Fruit fly (Drosophila melanogaster) whole organism, prepupa: Measurements from ENCODE around the gene CG13476.

ENCODE experiments used
- Blimp-1 ChIP-seq: fragments of 200-800 bp; sonication (Bioruptor generic); optimal IDR thresholded peaks from 3 replicates; lab custom pipeline; 2017; ENCODE audit warnings: missing biosample characterization, missing genetic modification characterization, mild to moderate bottlenecking, moderate library complexity, missing genetic modification reagents
- CG11294 ChIP-seq: fragments of 200-800 bp; sonication (Bioruptor generic); IDR thresholded peaks from 2 replicates; pipeline ENCODE4 v1.3.6; 2022; ENCODE audit warnings: missing biosample characterization, missing genetic modification characterization
- CG11902 ChIP-seq: fragments of 200-800 bp; sonication (Bioruptor generic); optimal IDR thresholded peaks from 3 replicates; lab custom pipeline; 2016; ENCODE audit warnings: missing biosample characterization, missing genetic modification characterization
- CG1621 ChIP-seq: fragments of 200-800 bp; sonication (Bioruptor generic); optimal IDR thresholded peaks from 3 replicates; lab custom pipeline; 2018; ENCODE audit warnings: missing biosample characterization, mild to moderate bottlenecking, missing genetic modification characterization
- CG16779 ChIP-seq: fragments of 200-800 bp; sonication (Bioruptor generic); optimal IDR thresholded peaks from 3 replicates; lab custom pipeline; 2017; ENCODE audit warnings: missing biosample characterization, mild to moderate bottlenecking, missing genetic modification characterization
- CG31627 ChIP-seq: fragments of 200-800 bp; sonication (Bioruptor generic); optimal IDR thresholded peaks from 3 replicates; lab custom pipeline; 2016; ENCODE audit warnings: missing biosample characterization, missing genetic modification characterization
- CG34406 ChIP-seq: fragments of 200-800 bp; sonication (Bioruptor generic); optimal IDR thresholded peaks from 3 replicates; lab custom pipeline; 2016; ENCODE audit warnings: missing biosample characterization, missing genetic modification characterization
- CG4318 ChIP-seq: fragments of 200-800 bp; sonication (Bioruptor generic); optimal IDR thresholded peaks from 3 replicates; lab custom pipeline; 2017; ENCODE audit warnings: missing biosample characterization, mild to moderate bottlenecking, missing genetic modification characterization
- CG6808 ChIP-seq: fragments of 200-800 bp; sonication (Bioruptor generic); optimal IDR thresholded peaks from 3 replicates; lab custom pipeline; 2017; ENCODE audit warnings: missing biosample characterization, missing genetic modification characterization, mild to moderate bottlenecking, moderate library complexity, missing genetic modification reagents
- CG9139 ChIP-seq: fragments of 200-800 bp; sonication (Bioruptor generic); optimal IDR thresholded peaks from 3 replicates; lab custom pipeline; 2017; ENCODE audit warnings: missing biosample characterization, mild to moderate bottlenecking, missing genetic modification characterization
- Ets96B ChIP-seq: fragments of 200-800 bp; optimal IDR thresholded peaks from 2 replicates; lab custom pipeline; 2019; ENCODE audit warnings: missing biosample characterization, mild to moderate bottlenecking, missing genetic modification characterization, moderate library complexity
- Hr4 ChIP-seq: fragments of 200-800 bp; sonication (Bioruptor generic); optimal IDR thresholded peaks from 3 replicates; lab custom pipeline; 2016; ENCODE audit warnings: missing biosample characterization, missing genetic modification characterization
- Smox ChIP-seq: fragments of 200-800 bp; sonication (Bioruptor generic); optimal IDR thresholded peaks from 3 replicates; lab custom pipeline; 2016; ENCODE audit warnings: missing biosample characterization, missing genetic modification characterization
- Sox14 ChIP-seq: fragments of 200-800 bp; sonication (Bioruptor generic); optimal IDR thresholded peaks from 3 replicates; lab custom pipeline; 2016; ENCODE audit warnings: missing biosample characterization, missing genetic modification characterization
- Sox15 ChIP-seq: fragments of 200-800 bp; sonication (Bioruptor generic); optimal IDR thresholded peaks from 3 replicates; lab custom pipeline; 2016; ENCODE audit warnings: missing biosample characterization, missing genetic modification characterization
- cyc ChIP-seq: fragments of 200-800 bp; sonication (Bioruptor generic); optimal IDR thresholded peaks from 3 replicates; lab custom pipeline; 2016; ENCODE audit warnings: missing biosample characterization, missing genetic modification characterization
- dsx ChIP-seq: fragments of 200-800 bp; optimal IDR thresholded peaks from 3 replicates; lab custom pipeline; 2019; ENCODE audit warnings: missing biosample characterization, mild to moderate bottlenecking, missing genetic modification characterization, moderate library complexity; ENCODE audit not compliant: poor library complexity, severe bottlenecking
- eg ChIP-seq: fragments of 200-800 bp; sonication (Bioruptor generic); IDR thresholded peaks from 3 replicates; pipeline ENCODE4 v1.3.6; 2022; ENCODE audit warnings: missing biosample characterization, missing genetic modification characterization
- ss ChIP-seq, 2 experiments: fragments of 200-800 bp; sonication (Bioruptor generic); optimal IDR thresholded peaks; 2 replicates in 1 of 2; 3 replicates in 1 of 2; lab custom pipeline; 2017 to 2018; ENCODE audit warnings: mild to moderate bottlenecking in 2 of 2, missing biosample characterization in 2 of 2, missing genetic modification characterization in 2 of 2, moderate library complexity in 1 of 2
- svp ChIP-seq: fragments of 200-800 bp; sonication (Bioruptor generic); peaks from one replicate; lab custom pipeline; 2016; ENCODE audit warnings: missing biosample characterization, missing genetic modification characterization

CG13476 gene

DNA sequence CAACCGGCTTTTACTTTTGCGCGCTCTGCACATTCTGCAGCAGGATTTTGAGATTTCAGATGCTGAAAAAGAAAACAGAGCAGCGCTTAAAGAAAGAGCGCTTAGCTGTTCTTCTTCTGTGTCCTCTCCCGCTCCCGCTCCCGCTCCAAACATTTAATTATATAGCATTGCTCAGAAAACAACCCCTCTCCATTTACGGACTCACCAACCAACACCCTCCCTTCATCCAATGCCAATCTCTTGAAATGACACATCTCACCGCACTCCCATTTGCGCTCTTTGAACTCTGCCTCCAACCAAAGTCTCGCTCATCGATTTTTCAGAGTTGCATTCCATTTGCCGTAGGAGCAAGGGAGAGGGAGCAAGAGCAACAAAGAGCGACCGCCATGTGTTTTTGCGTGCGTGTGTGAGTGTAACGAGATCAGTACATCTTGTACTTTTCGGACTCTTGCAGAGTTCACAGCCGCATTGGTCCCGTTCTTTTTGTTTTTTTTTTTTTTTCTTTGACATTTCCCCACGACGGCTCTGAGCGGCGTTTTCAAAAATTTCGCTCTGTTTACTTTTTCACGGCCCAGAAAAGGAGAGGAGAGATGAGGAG lies 49.9 kb downstream of the CG13476 start (continued):
- TF ChIP-seq CG9139 (peak; percentile 69), CG1621 (tag; lab: Kevin White, UChicago) (no peak), CG4318 (no peak), CG6808 (GFP tag; lab: Kevin White, UChicago) (peak; percentile 63), CG11294 (GFP tag; lab: Robert Waterston, UW) (no peak), eg (GFP tag; lab: Robert Waterston, UW) (peak; percentile 73; the same call in 2 of the 3 replicates), Sox15 (GFP tag; lab: Kevin White, UChicago) (no peak), ss (GFP tag; optimal IDR thresholded peaks at IDR 0.05; lab: Kevin White, UChicago) (peak; percentile 74 to 80), Blimp-1 (no peak), Hr4 (GFP tag; lab: Kevin White, UChicago) (no peak), cyc (no peak), CG34406 (no peak), Smox (GFP tag; lab: Kevin White, UChicago) (no peak), svp (GFP tag; lab: Kevin White, UChicago) (peak; percentile 99), CG11902 (GFP tag; lab: Kevin White, UChicago) (no peak), dsx (GFP tag; lab: Kevin White, UChicago) (peak; percentile 54), Ets96B (tag; lab: Kevin White, UChicago) (no peak), Sox14 (GFP tag; lab: Kevin White, UChicago) (peak; percentile 24), CG31627 (no peak), CG16779 (tag; lab: Kevin White, UChicago) (no peak)
